Fruit fly (Drosophila melanogaster): ENCODE measurements around the gene Top2.

Top2 gene

DNA sequence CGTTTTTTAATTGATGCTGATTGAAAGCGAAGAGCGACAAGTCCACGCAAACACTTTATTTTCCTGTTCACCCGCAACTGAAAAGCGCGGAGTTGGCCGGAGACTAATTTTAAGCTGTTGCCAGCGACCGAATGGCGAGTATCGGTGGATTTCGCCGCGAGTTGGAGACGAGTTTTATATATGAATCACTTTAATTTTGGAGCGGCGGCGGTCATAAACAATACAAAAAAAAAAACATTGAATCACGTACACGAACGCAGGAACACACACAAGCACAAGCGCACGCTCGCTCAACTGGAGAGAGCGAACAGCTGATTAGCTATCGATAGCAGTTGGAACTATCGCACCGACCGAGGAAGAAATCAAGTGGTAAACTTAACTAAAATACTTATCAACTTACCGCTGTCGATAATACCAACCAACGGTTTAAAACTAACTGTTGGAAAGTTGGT, 26.9 kb downstream of the Top2 start, which contains the start of gene Pax (continued):
- TF ChIP-seq CG14710 (tag; optimal IDR thresholded peaks at IDR 0.05), result no peak
- TF ChIP-seq twi (tag; optimal IDR thresholded peaks at IDR 0.05), result no peak
- peak; percentile 63 for TF ChIP-seq Ets97D (GFP tag; optimal IDR thresholded peaks at IDR 0.05)
- no peak for TF ChIP-seq her (GFP tag; optimal IDR thresholded peaks at IDR 0.05)
- no peak for TF ChIP-seq tap (tag; optimal IDR thresholded peaks at IDR 0.05)
- no peak for TF ChIP-seq Aef1 (GFP tag; IDR thresholded peaks at IDR 0.05)
- no peak for TF ChIP-seq exex (tag; optimal IDR thresholded peaks at IDR 0.05)
- TF ChIP-seq Xrp1 (GFP tag; IDR thresholded peaks at IDR 0.05), result no peak
- no peak for TF ChIP-seq ab (GFP tag; optimal IDR thresholded peaks at IDR 0.05)
- TF ChIP-seq CG7357 (GFP tag; IDR thresholded peaks at IDR 0.05), result no peak
- TF ChIP-seq Drgx (GFP tag; IDR thresholded peaks at IDR 0.05), result peak; percentile 47
- TF ChIP-seq row (GFP tag; IDR thresholded peaks at IDR 0.05), result 0 out of 3 replicates have a peak, but pooled peaks have one; percentile 15
- TF ChIP-seq Hmx (GFP tag; optimal IDR thresholded peaks at IDR 0.05), result no peak
- peak; percentile 46 for TF ChIP-seq sd (tag; optimal IDR thresholded peaks at IDR 0.05)
- TF ChIP-seq CG11398 (GFP tag; optimal IDR thresholded peaks at IDR 0.05), result no peak
- no peak for TF ChIP-seq CG30403 (GFP tag; optimal IDR thresholded peaks at IDR 0.05)
- TF ChIP-seq CG8359 (GFP tag; optimal IDR thresholded peaks at IDR 0.05; ENCODE audit: borderline replicate concordance), result no peak
- no peak; the same call in 2 of the 3 replicates for TF ChIP-seq CG34422 (GFP tag; IDR thresholded peaks at IDR 0.05)
- TF ChIP-seq E2f2 (GFP tag; IDR thresholded peaks at IDR 0.05), result peak; percentile 76
- no peak for TF ChIP-seq Elba2 (GFP tag; optimal IDR thresholded peaks at IDR 0.05)
- TF ChIP-seq sens-2 (GFP tag; IDR thresholded peaks at IDR 0.05), result no peak
- no peak for TF ChIP-seq CG11504 (tag; optimal IDR thresholded peaks at IDR 0.05)
- TF ChIP-seq CG11085 (GFP tag; IDR thresholded peaks at IDR 0.05), result no peak
- peak; percentile 93 for TF ChIP-seq cg (GFP tag; optimal IDR thresholded peaks at IDR 0.05)
- TF ChIP-seq pho (GFP tag; optimal IDR thresholded peaks at IDR 0.05), result no peak
- no peak for TF ChIP-seq CG15696 (tag; optimal IDR thresholded peaks at IDR 0.05)
- TF ChIP-seq CG13894 (tag; optimal IDR thresholded peaks at IDR 0.05), result no peak
- TF ChIP-seq slbo (GFP tag; IDR thresholded peaks at IDR 0.05), result no peak
- TF ChIP-seq CG3281 (GFP tag; optimal IDR thresholded peaks at IDR 0.05), result no peak
- TF ChIP-seq dimm (GFP tag; IDR thresholded peaks at IDR 0.05), result no peak
- no peak for TF ChIP-seq stc (GFP tag; IDR thresholded peaks at IDR 0.05)
- TF ChIP-seq CG9797 (GFP tag; optimal IDR thresholded peaks at IDR 0.05), result peak; percentile 41
- TF ChIP-seq CG18599 (GFP tag; optimal IDR thresholded peaks at IDR 0.05), result no peak
- no peak for TF ChIP-seq CG9817 (tag; optimal IDR thresholded peaks at IDR 0.05)
- no peak for TF ChIP-seq CG6654 (GFP tag; optimal IDR thresholded peaks at IDR 0.05)
- no peak for TF ChIP-seq CG9437 (GFP tag; optimal IDR thresholded peaks at IDR 0.05)
- TF ChIP-seq amos (GFP tag; IDR thresholded peaks at IDR 0.05; ENCODE audit: partially characterized antibody), result peak; percentile 94; the same call in 1 of the 2 replicates
- TF ChIP-seq sisA (GFP tag; IDR thresholded peaks at IDR 0.05), result no peak
- no peak for TF ChIP-seq CG6272 (GFP tag; IDR thresholded peaks at IDR 0.05)
- no peak for TF ChIP-seq lola (GFP tag; optimal IDR thresholded peaks at IDR 0.05)
- no peak for TF ChIP-seq CG43689 (GFP tag; IDR thresholded peaks at IDR 0.05)
- no peak for TF ChIP-seq CG15011 (GFP tag; optimal IDR thresholded peaks at IDR 0.05)
- no peak for TF ChIP-seq CG8281 (tag; optimal IDR thresholded peaks at IDR 0.05)
- peak; percentile 22; the same call in 1 of the 2 replicates for TF ChIP-seq Rfx (GFP tag; IDR thresholded peaks at IDR 0.05)
- TF ChIP-seq Doc2 (GFP tag; IDR thresholded peaks at IDR 0.05), result no peak
- no peak for TF ChIP-seq CG9876 (GFP tag; optimal IDR thresholded peaks at IDR 0.05)
- TF ChIP-seq CG5180 (GFP tag; optimal IDR thresholded peaks at IDR 0.05), result no peak
- TF ChIP-seq gcm2 (GFP tag; optimal IDR thresholded peaks at IDR 0.05), result no peak
- TF ChIP-seq hb (GFP tag; IDR thresholded peaks at IDR 0.05; ENCODE audit: partially characterized antibody), result peak; percentile 89
- TF ChIP-seq CG1602 (GFP tag; optimal IDR thresholded peaks at IDR 0.05), result no peak
- no peak for TF ChIP-seq lilli (GFP tag; optimal IDR thresholded peaks at IDR 0.05)
- peak; percentile 44 for TF ChIP-seq HmgZ (tag; optimal IDR thresholded peaks at IDR 0.05)

Data from whole organism, embryonic.